Worm (Caenorhabditis elegans) whole organism, L4 larva: Measurements from ENCODE around the gene cwn-2.

Experiments
- ZK546.5 ChIP-seq, 2 experiments: sonication (generic microtip); optimal IDR thresholded peaks; 2 replicates each; lab custom pipeline; 2017; ENCODE audit warnings: missing biosample characterization in 2 of 2, missing genetic modification characterization in 2 of 2
- ama-1 ChIP-seq: fragments of 150-350 bp; optimal IDR thresholded peaks from 2 replicates; lab custom pipeline; 2014; ENCODE audit warnings: inconsistent platforms, mixed read lengths
- ceh-20 ChIP-seq: fragments of 200-800 bp; sonication (Bioruptor generic); IDR thresholded peaks from 2 replicates; pipeline ENCODE4 v1.3.6; 2022; ENCODE audit warnings: missing genetic modification reagents, missing genetic modification characterization, missing compliant biosample characterization
- ceh-28 ChIP-seq: fragments of 150-350 bp; optimal IDR thresholded peaks from 2 replicates; lab custom pipeline; 2014; ENCODE audit warnings: missing biosample characterization, missing genetic modification reagents, missing genetic modification characterization
- ceh-32 ChIP-seq: sonication (generic microtip); optimal IDR thresholded peaks from 2 replicates; lab custom pipeline; 2016; ENCODE audit warnings: mild to moderate bottlenecking, missing genetic modification characterization, missing compliant biosample characterization; ENCODE audit not compliant: poor library complexity
- duxl-1 ChIP-seq: sonication (generic microtip); optimal IDR thresholded peaks from 2 replicates; lab custom pipeline; 2016; ENCODE audit warnings: mild to moderate bottlenecking, missing genetic modification characterization, moderate library complexity, missing compliant biosample characterization; ENCODE audit not compliant: poor library complexity
- fkh-10 ChIP-seq: fragments of 150-350 bp; optimal IDR thresholded peaks from 2 replicates; lab custom pipeline; 2014; ENCODE audit warnings: missing biosample characterization, missing genetic modification reagents, missing genetic modification characterization
- gei-8 ChIP-seq: fragments of 200-800 bp; sonication (Bioruptor generic); optimal IDR thresholded peaks from 2 replicates; lab custom pipeline; 2018; ENCODE audit warnings: mild to moderate bottlenecking, missing genetic modification characterization, missing compliant biosample characterization
- hmg-1.1 ChIP-seq: fragments of 200-800 bp; sonication (Bioruptor generic); IDR thresholded peaks from 2 replicates; pipeline ENCODE4 v1.3.6; 2022; ENCODE audit warnings: missing genetic modification reagents, missing genetic modification characterization, missing compliant biosample characterization
- saeg-2 ChIP-seq: fragments of 200-800 bp; sonication (Bioruptor generic); IDR thresholded peaks from 2 replicates; pipeline ENCODE4 v1.3.6; 2022; ENCODE audit warnings: missing genetic modification reagents, missing genetic modification characterization, missing compliant biosample characterization
- unc-39 ChIP-seq: sonication (generic microtip); optimal IDR thresholded peaks from 2 replicates; lab custom pipeline; 2017; ENCODE audit warnings: missing biosample characterization, missing genetic modification characterization
- ztf-11 ChIP-seq: fragments of 150-350 bp; optimal IDR thresholded peaks from 2 replicates; lab custom pipeline; 2014; ENCODE audit warnings: missing biosample characterization, missing genetic modification characterization

DNA sequence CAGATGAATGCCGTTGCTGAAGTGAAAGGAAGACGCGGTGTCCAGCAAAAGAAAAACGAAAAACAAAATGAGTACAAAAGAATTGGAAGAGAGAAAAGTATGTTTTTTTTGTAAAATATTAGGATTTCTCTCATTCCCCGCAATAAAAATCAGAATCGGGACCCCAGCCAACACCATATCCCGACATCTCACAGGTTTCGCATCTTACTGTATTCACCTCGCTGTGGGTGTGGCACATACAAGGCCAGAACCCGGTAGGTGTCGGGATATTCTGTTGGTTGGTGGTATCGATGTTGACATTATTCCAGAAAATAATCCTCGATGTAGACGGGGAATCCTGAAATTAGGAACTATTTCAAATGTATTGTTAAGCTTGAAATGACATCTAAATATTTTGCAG is 49.1 kb downstream of the cwn-2 start:
- TF ChIP-seq ama-1 (lab: Kevin White, UChicago) (no peak), ceh-28 (tag; lab: Kevin White, UChicago) (no peak), ceh-20 (no peak), duxl-1 (tag; lab: Kevin White, UChicago) (no peak), ZK546.5 (tag; optimal IDR thresholded peaks at IDR 0.05; lab: Kevin White, UChicago) (no peak), unc-39 (tag; lab: Kevin White, UChicago) (no peak), hmg-1.1 (GFP tag; lab: Robert Waterston, UW) (no peak), fkh-10 (GFP tag; lab: Kevin White, UChicago) (no peak), saeg-2 (GFP tag; lab: Robert Waterston, UW) (no peak), gei-8 (GFP tag; lab: Kevin White, UChicago) (no peak), ceh-32 (tag; lab: Kevin White, UChicago) (no peak), ztf-11 (tag; lab: Kevin White, UChicago) (no peak)
